Fruit fly (Drosophila melanogaster): Measurements from ENCODE around the gene CG42537.

The CG42537 gene

DNA sequence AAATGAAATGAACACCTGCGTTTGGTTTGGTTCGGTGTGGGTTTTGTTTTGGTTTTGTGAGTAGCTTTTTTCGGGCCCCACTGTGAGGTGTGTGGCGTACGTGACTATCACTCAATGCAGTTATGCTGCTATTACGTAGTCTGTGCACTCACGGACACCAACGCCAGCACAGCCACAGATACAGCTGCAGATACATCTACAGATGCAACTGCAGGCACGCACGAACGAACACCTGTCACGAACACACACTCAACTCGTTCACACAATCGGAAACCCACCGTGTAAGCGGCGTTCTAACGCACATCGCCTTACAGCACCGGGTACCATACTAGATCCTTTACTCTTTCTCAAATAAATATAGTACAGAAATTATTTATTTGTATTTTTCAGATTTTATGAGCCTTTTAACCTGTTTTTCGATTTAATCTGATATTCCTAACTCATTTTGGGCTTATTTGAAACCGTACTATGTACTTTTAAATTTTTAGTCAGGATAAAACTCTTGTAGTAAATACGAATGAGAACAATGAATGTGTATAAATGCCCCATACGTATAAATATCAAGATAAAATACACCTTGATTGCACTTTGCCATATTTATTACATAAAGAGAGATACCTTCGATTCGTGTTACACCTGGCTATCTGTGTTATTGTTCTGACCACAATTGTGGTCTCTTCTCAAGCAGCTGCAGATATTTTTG is 48.0 kb downstream of the CG42537 start (continued):
- TF ChIP-seq Xrp1 (GFP tag; IDR thresholded peaks at IDR 0.05) (peak; percentile 17; the same call in 1 of the 2 replicates), tll (GFP tag; optimal IDR thresholded peaks at IDR 0.05) (no peak), lov (optimal IDR thresholded peaks at IDR 0.05) (no peak), lov (GFP tag; IDR thresholded peaks at IDR 0.05) (no peak), Eip74EF (GFP tag; optimal IDR thresholded peaks at IDR 0.05) (no peak), sc (optimal IDR thresholded peaks at IDR 0.05) (no peak), sc (GFP tag; optimal IDR thresholded peaks at IDR 0.05) (peak; percentile 35), Doc2 (GFP tag; IDR thresholded peaks at IDR 0.05) (no peak), CG7556 (GFP tag; optimal IDR thresholded peaks at IDR 0.05) (peak; percentile 40), Med (GFP tag) (peak; percentile 21), CG17361 (GFP tag; IDR thresholded peaks at IDR 0.05) (peak; percentile 47; the same call in 2 of the 3 replicates), CG18262 (tag; optimal IDR thresholded peaks at IDR 0.05) (peak; percentile 71), zen (tag; optimal IDR thresholded peaks at IDR 0.05) (no peak), kah (GFP tag; optimal IDR thresholded peaks at IDR 0.05) (peak; percentile 64), Atf-2 (GFP tag; optimal IDR thresholded peaks at IDR 0.05) (no peak), CG18764 (GFP tag; optimal IDR thresholded peaks at IDR 0.05) (no peak), bbx (GFP tag; IDR thresholded peaks at IDR 0.05; ENCODE audit: partially characterized antibody) (no peak), row (GFP tag; IDR thresholded peaks at IDR 0.05) (0 out of 3 replicates have a peak, but pooled peaks have one; percentile 22), sqz (GFP tag; optimal IDR thresholded peaks at IDR 0.05) (no peak), hbn (GFP tag; IDR thresholded peaks at IDR 0.05; ENCODE audit: partially characterized antibody) (no peak), CG10979 (tag; optimal IDR thresholded peaks at IDR 0.05) (peak; percentile 57), CG16815 (GFP tag; optimal IDR thresholded peaks at IDR 0.05) (peak; percentile 10), eve (GFP tag; optimal IDR thresholded peaks at IDR 0.05) (peak in 1 of 2 experiments; percentile 66), Sry-β (GFP tag; optimal IDR thresholded peaks at IDR 0.05) (no peak), ssp (GFP tag; IDR thresholded peaks at IDR 0.05) (no peak), PHDP (tag; optimal IDR thresholded peaks at IDR 0.05) (peak; percentile 32), CG4424 (GFP tag; optimal IDR thresholded peaks at IDR 0.05) (peak; percentile 20), fu2 (GFP tag; optimal IDR thresholded peaks at IDR 0.05) (no peak), gro (GFP tag; optimal IDR thresholded peaks at IDR 0.05) (no peak), CG10543 (GFP tag; optimal IDR thresholded peaks at IDR 0.05) (no peak), CG7839 (tag; optimal IDR thresholded peaks at IDR 0.05) (peak; percentile 37), mld (GFP tag; IDR thresholded peaks at IDR 0.05; ENCODE audit: partially characterized antibody) (no peak), ara (GFP tag; IDR thresholded peaks at IDR 0.05) (peak; percentile 31; the same call in 1 of the 2 replicates), CG13287 (GFP tag; IDR thresholded peaks at IDR 0.05; ENCODE audit: partially characterized antibody) (no peak), HLHmδ (GFP tag; optimal IDR thresholded peaks at IDR 0.05) (peak; percentile 56), CG9437 (GFP tag; optimal IDR thresholded peaks at IDR 0.05) (peak; percentile 17), Camta (GFP tag; optimal IDR thresholded peaks at IDR 0.05) (no peak), CG2678 (tag; optimal IDR thresholded peaks at IDR 0.05) (peak; percentile 21), CG18011 (GFP tag; optimal IDR thresholded peaks at IDR 0.05) (no peak), CG13775 (GFP tag; optimal IDR thresholded peaks at IDR 0.05) (peak; percentile 1), lola (GFP tag; optimal IDR thresholded peaks at IDR 0.05) (peak in 1 of 3 experiments; percentile 69), nmo (GFP tag; optimal IDR thresholded peaks at IDR 0.05) (peak; percentile 49), CG11504 (tag; optimal IDR thresholded peaks at IDR 0.05) (peak; percentile 33), fd96Cb (tag; optimal IDR thresholded peaks at IDR 0.05) (peak; percentile 18), ato (GFP tag; IDR thresholded peaks at IDR 0.05; ENCODE audit: partially characterized antibody) (no peak), CG15696 (tag; optimal IDR thresholded peaks at IDR 0.05) (peak; percentile 44), sens (GFP tag) (peak; percentile 93), ac (GFP tag; optimal IDR thresholded peaks at IDR 0.05) (peak; percentile 59)

All from whole organism, embryonic.